Worm (Caenorhabditis elegans) whole organism, L4 larva: Measurements from ENCODE around the gene cki-1.

Experiments used
- F37D6.2 ChIP-seq: sonication (generic microtip); optimal IDR thresholded peaks from 2 replicates; lab custom pipeline; 2016; ENCODE audit warnings: mild to moderate bottlenecking, missing genetic modification characterization, missing compliant biosample characterization
- T20F7.1 ChIP-seq: fragments of 200-800 bp; sonication (Bioruptor generic); optimal IDR thresholded peaks from 2 replicates; lab custom pipeline; 2018; ENCODE audit warnings: mild to moderate bottlenecking, missing genetic modification characterization, missing compliant biosample characterization
- T26A8.4 ChIP-seq: fragments of 200-800 bp; sonication (Bioruptor generic); IDR thresholded peaks from 2 replicates; pipeline ENCODE4 v1.3.6; 2022; ENCODE audit warnings: missing genetic modification characterization, missing compliant biosample characterization
- Y105C5A.15 ChIP-seq: fragments of 200-800 bp; sonication (Bioruptor generic); IDR thresholded peaks from 2 replicates; pipeline ENCODE4 v1.3.6; 2022; ENCODE audit warnings: missing genetic modification characterization, missing compliant biosample characterization
- Y48G9A.11 ChIP-seq: fragments of 200-800 bp; sonication (Bioruptor generic); IDR thresholded peaks from 2 replicates; pipeline ENCODE4 v1.3.6; 2022; ENCODE audit warnings: missing genetic modification reagents, missing genetic modification characterization, missing compliant biosample characterization
- Y5F2A.4 ChIP-seq: fragments of 200-800 bp; sonication (Bioruptor generic); optimal IDR thresholded peaks from 2 replicates; lab custom pipeline; 2018; ENCODE audit warnings: mild to moderate bottlenecking, missing genetic modification characterization, missing compliant biosample characterization
- aha-1 ChIP-seq: fragments of 150-350 bp; peaks from one replicate; lab custom pipeline; 2014; ENCODE audit warnings: missing biosample characterization, missing genetic modification characterization
- aly-2 ChIP-seq: sonication (generic microtip); optimal IDR thresholded peaks from 2 replicates; lab custom pipeline; 2018; ENCODE audit warnings: missing biosample characterization, missing genetic modification characterization
- ama-1 ChIP-seq: fragments of 150-350 bp; optimal IDR thresholded peaks from 2 replicates; lab custom pipeline; 2014; ENCODE audit warnings: inconsistent platforms, mixed read lengths
- arid-1 ChIP-seq: fragments of 200-800 bp; sonication (Bioruptor generic); conservative IDR thresholded peaks from 2 replicates; pipeline ENCODE4 v1.3.6; 2022; ENCODE audit warnings: missing genetic modification reagents, missing genetic modification characterization, missing compliant biosample characterization
- attf-4 ChIP-seq: sonication (generic microtip); optimal IDR thresholded peaks from 3 replicates; lab custom pipeline; 2017; ENCODE audit warnings: missing biosample characterization, missing genetic modification characterization
- ceh-28 ChIP-seq: fragments of 150-350 bp; optimal IDR thresholded peaks from 2 replicates; lab custom pipeline; 2014; ENCODE audit warnings: missing biosample characterization, missing genetic modification reagents, missing genetic modification characterization
- daf-19 ChIP-seq: fragments of 200-800 bp; sonication (Bioruptor generic); conservative IDR thresholded peaks from 2 replicates; pipeline ENCODE4 v1.3.6; 2022; ENCODE audit warnings: missing genetic modification characterization, missing compliant biosample characterization
- daf-8 ChIP-seq: fragments of 200-800 bp; sonication (Bioruptor generic); IDR thresholded peaks from 2 replicates; pipeline ENCODE4 v1.3.6; 2022; ENCODE audit warnings: missing genetic modification characterization, missing compliant biosample characterization
- dmd-6 ChIP-seq: fragments of 200-800 bp; sonication (Bioruptor generic); IDR thresholded peaks from 2 replicates; pipeline ENCODE4 v1.3.6; 2022; ENCODE audit warnings: missing genetic modification reagents, missing genetic modification characterization, missing compliant biosample characterization
- dmd-9 ChIP-seq: fragments of 200-800 bp; sonication (Bioruptor generic); IDR thresholded peaks from 2 replicates; pipeline ENCODE4 v1.3.6; 2022; ENCODE audit warnings: missing genetic modification reagents, missing genetic modification characterization, missing compliant biosample characterization
- egl-27 ChIP-seq: sonication (generic microtip); optimal IDR thresholded peaks from 3 replicates; lab custom pipeline; 2017; ENCODE audit warnings: missing biosample characterization, missing genetic modification reagents, missing genetic modification characterization
- hif-1 ChIP-seq, 2 experiments: sonication (generic microtip); optimal IDR thresholded peaks; 2 replicates each; lab custom pipeline; 2016 to 2017; ENCODE audit warnings: missing compliant biosample characterization in 2 of 2, missing genetic modification characterization in 2 of 2, missing genetic modification reagents in 2 of 2, missing genotype in 2 of 2, mild to moderate bottlenecking in 1 of 2
- hlh-30 ChIP-seq: sonication (generic microtip); optimal IDR thresholded peaks from 2 replicates; lab custom pipeline; 2017; ENCODE audit warnings: antibody characterized with exemption, mild to moderate bottlenecking, missing genetic modification characterization, missing compliant biosample characterization; ENCODE audit not compliant: insufficient read depth
- hmg-1.1 ChIP-seq: fragments of 200-800 bp; sonication (Bioruptor generic); IDR thresholded peaks from 2 replicates; pipeline ENCODE4 v1.3.6; 2022; ENCODE audit warnings: missing genetic modification reagents, missing genetic modification characterization, missing compliant biosample characterization
- jun-1 ChIP-seq: fragments of 150-350 bp; optimal IDR thresholded peaks from 2 replicates; lab custom pipeline; 2014; ENCODE audit warnings: missing biosample characterization, missing genetic modification reagents, missing genetic modification characterization
- lim-7 ChIP-seq: fragments of 200-800 bp; sonication (Bioruptor generic); IDR thresholded peaks from 2 replicates; pipeline ENCODE4 v1.3.6; 2022; ENCODE audit warnings: missing genetic modification characterization, missing compliant biosample characterization
- lin-1 ChIP-seq: fragments of 200-800 bp; sonication (Bioruptor generic); IDR thresholded peaks from 2 replicates; pipeline ENCODE4 v1.3.6; 2022; ENCODE audit warnings: missing genetic modification reagents, missing genetic modification characterization, missing compliant biosample characterization
- lin-39 ChIP-seq: fragments of 150-350 bp; optimal IDR thresholded peaks from 2 replicates; lab custom pipeline; 2014; ENCODE audit warnings: missing biosample characterization, missing genetic modification reagents, missing genetic modification characterization
- madf-5 ChIP-seq, 2 experiments: fragments of 200-800 bp; sonication (Bioruptor generic); IDR thresholded peaks; 2 replicates each; pipeline ENCODE4 v1.3.6; 2022; ENCODE audit warnings: missing compliant biosample characterization in 2 of 2, missing genetic modification characterization in 2 of 2
- mep-1 ChIP-seq: fragments of 150-350 bp; sonication (generic microtip); optimal IDR thresholded peaks from 3 replicates; lab custom pipeline; 2014; ENCODE audit warnings: missing biosample characterization, missing genetic modification characterization
- nhr-25 ChIP-seq: sonication (generic microtip); optimal IDR thresholded peaks from 2 replicates; lab custom pipeline; 2017; ENCODE audit warnings: missing genetic modification characterization, mild to moderate bottlenecking, missing compliant biosample characterization, antibody characterized with exemption, moderate library complexity, borderline replicate concordance; ENCODE audit not compliant: insufficient read depth
- nhr-42 ChIP-seq: fragments of 200-800 bp; sonication (Bioruptor generic); IDR thresholded peaks from 2 replicates; pipeline ENCODE4 v1.3.6; 2022; ENCODE audit warnings: missing genetic modification characterization, missing compliant biosample characterization
- nhr-76 ChIP-seq: fragments of 150-350 bp; optimal IDR thresholded peaks from 2 replicates; lab custom pipeline; 2014; ENCODE audit warnings: missing biosample characterization, missing genetic modification characterization
- nhr-77 ChIP-seq: fragments of 150-350 bp; optimal IDR thresholded peaks from 2 replicates; lab custom pipeline; 2014; ENCODE audit warnings: missing biosample characterization, missing genetic modification characterization
- rbr-2 ChIP-seq: sonication (generic microtip); optimal IDR thresholded peaks from 2 replicates; lab custom pipeline; 2016; ENCODE audit warnings: missing genotype, missing genetic modification characterization, missing compliant biosample characterization
- snpc-1.2 ChIP-seq: fragments of 200-800 bp; sonication (Bioruptor generic); IDR thresholded peaks from 2 replicates; pipeline ENCODE4 v1.3.6; 2022; ENCODE audit warnings: missing genetic modification reagents, missing genetic modification characterization, missing compliant biosample characterization
- spr-3 ChIP-seq: fragments of 200-800 bp; sonication (Bioruptor generic); optimal IDR thresholded peaks from 2 replicates; lab custom pipeline; 2018; ENCODE audit warnings: mild to moderate bottlenecking, missing genetic modification characterization, missing compliant biosample characterization
- unc-39 ChIP-seq: sonication (generic microtip); optimal IDR thresholded peaks from 2 replicates; lab custom pipeline; 2017; ENCODE audit warnings: missing biosample characterization, missing genetic modification characterization
- unc-62 ChIP-seq, 3 experiments: fragments of 150-350 bp in 1 of 3; sonication (generic microtip); optimal IDR thresholded peaks in 2 of 3; peaks in 1 of 3; 1 replicate in 1 of 3; 2 replicates in 2 of 3; lab custom pipeline; 2014 to 2017; ENCODE audit warnings: missing biosample characterization in 3 of 3, missing genetic modification characterization in 3 of 3, missing genetic modification reagents in 3 of 3, missing genotype in 1 of 3
- zag-1 ChIP-seq: fragments of 150-350 bp; optimal IDR thresholded peaks from 2 replicates; lab custom pipeline; 2014; ENCODE audit warnings: missing biosample characterization, missing genetic modification characterization
- zfp-2 ChIP-seq: sonication (generic microtip); optimal IDR thresholded peaks from 2 replicates; lab custom pipeline; 2016; ENCODE audit warnings: mild to moderate bottlenecking, missing genetic modification characterization, missing compliant biosample characterization
- zfp-3 ChIP-seq: fragments of 200-800 bp; sonication (Bioruptor generic); conservative IDR thresholded peaks from 2 replicates; pipeline ENCODE4 v1.3.6; 2022; ENCODE audit warnings: missing genetic modification reagents, missing genetic modification characterization, missing compliant biosample characterization
- zip-11 ChIP-seq: fragments of 200-800 bp; sonication (Bioruptor generic); IDR thresholded peaks from 2 replicates; pipeline ENCODE4 v1.3.6; 2022; ENCODE audit warnings: missing genetic modification characterization, missing compliant biosample characterization

The cki-1 gene

DNA sequence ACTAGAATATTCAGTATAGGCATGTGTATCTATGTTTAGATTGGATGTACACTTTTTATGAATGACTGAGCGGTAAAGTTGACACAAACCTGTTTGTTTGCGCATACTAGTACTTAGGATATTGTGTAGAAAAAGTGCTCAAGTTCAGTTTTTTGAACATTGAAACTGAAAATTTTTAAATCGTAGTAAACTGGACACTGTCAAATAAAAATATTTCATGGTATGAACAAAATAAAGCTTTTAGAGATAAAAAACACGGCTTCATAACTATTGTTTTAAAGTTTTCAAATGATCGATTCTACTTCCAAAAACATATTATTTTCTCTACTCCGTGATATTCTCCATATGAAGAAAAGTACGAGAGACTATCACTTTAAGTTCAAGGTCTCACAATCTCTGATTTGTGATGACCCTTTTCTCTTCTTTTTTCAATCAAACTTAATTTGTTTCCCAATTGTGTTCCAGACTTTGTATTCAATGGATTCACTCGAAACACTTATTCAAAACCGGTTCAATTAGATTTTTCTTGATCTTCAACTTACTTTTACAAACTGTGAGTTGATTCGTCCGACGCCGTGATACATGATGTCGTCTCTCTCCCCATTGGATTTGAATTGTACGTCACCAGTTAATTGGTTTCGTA is 19.5 kb upstream of the cki-1 start:
- TF ChIP-seq nhr-25 (tag; lab: Kevin White, UChicago) = peak; percentile 71
- TF ChIP-seq attf-4 (tag; lab: Kevin White, UChicago) = no peak
- peak; percentile 63 for TF ChIP-seq aha-1 (tag; lab: Kevin White, UChicago)
- no peak for TF ChIP-seq nhr-77 (tag; lab: Kevin White, UChicago)
- TF ChIP-seq mep-1 (tag; lab: Kevin White, UChicago) = peak; percentile 56
- TF ChIP-seq T20F7.1 (GFP tag; lab: Kevin White, UChicago) = peak; percentile 19
- no peak for TF ChIP-seq Y5F2A.4 (GFP tag; lab: Kevin White, UChicago)
- peak; percentile 25; the same call in 1 of the 2 replicates for TF ChIP-seq T26A8.4 (GFP tag; lab: Robert Waterston, UW)
- no peak for TF ChIP-seq spr-3
- peak in 1 of 2 experiments; percentile 0 for TF ChIP-seq unc-62 (GFP tag; optimal IDR thresholded peaks at IDR 0.05 in 1 of 2; lab: Kevin White, UChicago)
- no peak for TF ChIP-seq unc-62 (tag; optimal IDR thresholded peaks at IDR 0.05; lab: Kevin White, UChicago)
- no peak for TF ChIP-seq ceh-28 (tag; lab: Kevin White, UChicago)
- no peak for TF ChIP-seq daf-8 (GFP tag; lab: Robert Waterston, UW)
- TF ChIP-seq ama-1 (lab: Kevin White, UChicago) = peak; percentile 47

DNA sequence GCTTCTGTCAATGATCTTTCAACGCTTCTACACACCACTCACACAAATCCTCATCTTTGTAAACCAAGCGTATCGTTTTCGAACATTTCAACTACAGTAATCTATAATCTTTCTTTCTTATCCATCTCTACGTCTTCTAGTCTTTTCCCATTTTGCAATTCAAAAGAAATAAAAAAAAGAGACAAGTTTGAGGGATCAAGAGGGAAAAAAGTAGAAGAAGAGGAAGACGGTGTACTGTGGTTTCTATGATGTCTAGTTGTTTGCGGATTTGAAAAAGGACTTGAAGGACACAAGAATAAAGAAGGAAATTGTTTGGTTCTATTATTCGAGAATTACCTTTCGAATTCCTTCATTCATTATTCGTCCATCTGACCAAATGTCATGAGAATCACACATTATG is 18.5 kb upstream of the cki-1 start:
- TF ChIP-seq F37D6.2 (tag; lab: Kevin White, UChicago) = no peak
- no peak for TF ChIP-seq jun-1
- no peak for TF ChIP-seq aly-2 (tag; lab: Kevin White, UChicago)
- no peak for TF ChIP-seq arid-1 (GFP tag; lab: Robert Waterston, UW)
- no peak for TF ChIP-seq daf-19 (GFP tag; lab: Robert Waterston, UW)
- TF ChIP-seq dmd-9 = no peak
- TF ChIP-seq hmg-1.1 (GFP tag; lab: Robert Waterston, UW) = no peak
- no peak for TF ChIP-seq nhr-42 (GFP tag; lab: Robert Waterston, UW)
- TF ChIP-seq zfp-2 (tag; lab: Kevin White, UChicago) = no peak
- TF ChIP-seq zag-1 (tag; lab: Kevin White, UChicago) = no peak
- no peak for TF ChIP-seq Y105C5A.15
- TF ChIP-seq hif-1 (tag; optimal IDR thresholded peaks at IDR 0.05; lab: Kevin White, UChicago) = no peak
- TF ChIP-seq lin-39 = no peak

ce11 chrII:7794222-7794621 is 16.8 kb upstream of the cki-1 start, which contains the start of gene glr-4:
glr-4 (minus strand) TSS chrII:7794322.
- TF ChIP-seq aha-1 (tag; lab: Kevin White, UChicago) (no peak), Y105C5A.15 (no peak), unc-39 (tag; lab: Kevin White, UChicago) (no peak), lin-1 (no peak), snpc-1.2 (GFP tag; lab: Robert Waterston, UW) (no peak), T20F7.1 (GFP tag; lab: Kevin White, UChicago) (no peak), egl-27 (tag; lab: Kevin White, UChicago) (no peak), madf-5 (GFP tag; IDR thresholded peaks at IDR 0.05; lab: Robert Waterston, UW) (no peak), nhr-76 (tag; lab: Kevin White, UChicago) (no peak), hlh-30 (tag; lab: Kevin White, UChicago) (no peak), daf-8 (GFP tag; lab: Robert Waterston, UW) (no peak), dmd-6 (GFP tag; lab: Robert Waterston, UW) (no peak), lim-7 (GFP tag; lab: Robert Waterston, UW) (no peak), Y5F2A.4 (GFP tag; lab: Kevin White, UChicago) (no peak), Y48G9A.11 (GFP tag; lab: Robert Waterston, UW) (no peak), zfp-3 (GFP tag; lab: Robert Waterston, UW) (no peak), rbr-2 (tag; lab: Kevin White, UChicago) (no peak), zip-11 (GFP tag; lab: Robert Waterston, UW) (no peak)
